Fruit fly (Drosophila melanogaster): Measurements from ENCODE around the gene CG34130.

The CG34130 gene

DNA sequence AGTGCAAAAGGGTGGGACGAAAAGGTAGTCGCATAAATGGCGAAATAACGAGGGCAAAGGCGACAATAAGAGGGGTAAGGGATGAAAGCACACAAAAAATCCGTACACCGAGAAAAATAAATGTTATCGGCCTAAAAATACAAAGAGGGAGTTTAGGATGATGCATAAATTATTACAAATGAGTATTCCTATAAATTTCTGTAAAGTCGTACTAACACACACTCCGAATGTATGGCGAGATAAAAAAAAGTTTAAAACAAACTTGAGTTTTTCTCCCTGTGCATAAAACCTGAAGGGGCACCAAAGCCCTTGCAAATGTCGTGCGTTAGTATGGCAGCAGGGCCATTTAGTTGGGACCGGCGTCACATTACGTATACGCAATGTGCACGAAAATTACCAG, 17.7 kb downstream of the CG34130 start:
- no peak for TF ChIP-seq noc (tag; optimal IDR thresholded peaks at IDR 0.05)

DNA sequence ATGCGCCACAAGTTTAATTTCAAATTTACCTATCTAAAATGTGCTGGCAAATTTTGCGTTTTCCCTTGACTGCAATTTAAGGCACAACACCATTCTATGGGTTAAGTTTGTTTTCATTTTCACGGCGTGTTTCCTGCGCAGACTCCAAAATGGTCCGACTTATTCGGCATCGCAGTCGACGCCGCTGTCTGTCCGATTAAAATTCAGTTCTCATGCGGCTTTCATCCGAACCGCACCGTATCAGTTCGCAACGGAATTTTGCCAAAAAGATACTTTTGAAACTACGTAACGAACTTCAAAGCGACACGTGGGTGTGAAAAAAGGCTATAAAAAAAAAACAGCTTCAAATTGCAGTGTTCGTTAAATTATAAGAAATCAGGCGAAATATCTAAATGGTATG, 19.1 kb downstream of the CG34130 start, which contains the start of gene CG31323:
TSS of gene CG31323 (plus strand) at position 204 of the 400 bp plus-strand sequence.
- TF ChIP-seq noc (tag; optimal IDR thresholded peaks at IDR 0.05): no peak
